Fruit fly (Drosophila melanogaster) whole organism, prepupa: ENCODE measurements around the gene CG9222.

Experiments
- Blimp-1 ChIP-seq: fragments of 200-800 bp; sonication (Bioruptor generic); optimal IDR thresholded peaks from 3 replicates; lab custom pipeline; 2017; ENCODE audit warnings: missing biosample characterization, missing genetic modification characterization, mild to moderate bottlenecking, moderate library complexity, missing genetic modification reagents
- CG10669 ChIP-seq: fragments of 200-800 bp; sonication (Bioruptor generic); optimal IDR thresholded peaks from 3 replicates; lab custom pipeline; 2018; ENCODE audit warnings: missing biosample characterization, mild to moderate bottlenecking, missing genetic modification characterization, moderate library complexity
- CG11762 ChIP-seq: fragments of 200-800 bp; sonication (Bioruptor generic); optimal IDR thresholded peaks from 3 replicates; lab custom pipeline; 2016; ENCODE audit warnings: missing biosample characterization, missing genetic modification characterization; ENCODE audit not compliant: insufficient read depth
- CG11902 ChIP-seq: fragments of 200-800 bp; sonication (Bioruptor generic); optimal IDR thresholded peaks from 3 replicates; lab custom pipeline; 2016; ENCODE audit warnings: missing biosample characterization, missing genetic modification characterization
- CG15336 ChIP-seq: fragments of 200-800 bp; sonication (Bioruptor generic); IDR thresholded peaks from 2 replicates; pipeline ENCODE4 v1.3.6; 2022; ENCODE audit warnings: missing biosample characterization, missing genetic modification characterization
- CG1621 ChIP-seq: fragments of 200-800 bp; sonication (Bioruptor generic); optimal IDR thresholded peaks from 3 replicates; lab custom pipeline; 2018; ENCODE audit warnings: missing biosample characterization, mild to moderate bottlenecking, missing genetic modification characterization
- CG3032 ChIP-seq: fragments of 200-800 bp; optimal IDR thresholded peaks from 2 replicates; lab custom pipeline; 2019; ENCODE audit warnings: missing biosample characterization, mild to moderate bottlenecking, missing genetic modification characterization, moderate library complexity
- CG32006 ChIP-seq: fragments of 200-800 bp; sonication (Bioruptor generic); optimal IDR thresholded peaks from 3 replicates; lab custom pipeline; 2017; ENCODE audit warnings: missing biosample characterization, mild to moderate bottlenecking, missing genetic modification characterization
- CG3919 ChIP-seq: fragments of 200-800 bp; sonication (Bioruptor generic); optimal IDR thresholded peaks from 3 replicates; lab custom pipeline; 2016; ENCODE audit warnings: missing biosample characterization, missing genetic modification characterization
- CG6163 ChIP-seq: fragments of 200-800 bp; sonication (Bioruptor generic); IDR thresholded peaks from 3 replicates; pipeline ENCODE4 v1.3.6; 2022; ENCODE audit warnings: missing biosample characterization, missing genetic modification characterization
- CG6276 ChIP-seq: fragments of 200-800 bp; sonication (Bioruptor generic); optimal IDR thresholded peaks from 2 replicates; lab custom pipeline; 2017; ENCODE audit warnings: missing biosample characterization, mild to moderate bottlenecking, missing genetic modification characterization
- CG6792 ChIP-seq: fragments of 200-800 bp; sonication (Bioruptor generic); optimal IDR thresholded peaks from 3 replicates; lab custom pipeline; 2016; ENCODE audit warnings: missing biosample characterization, missing genetic modification characterization
- CG6808 ChIP-seq: fragments of 200-800 bp; sonication (Bioruptor generic); optimal IDR thresholded peaks from 3 replicates; lab custom pipeline; 2017; ENCODE audit warnings: missing biosample characterization, missing genetic modification characterization, mild to moderate bottlenecking, moderate library complexity, missing genetic modification reagents
- CG6854 ChIP-seq: fragments of 200-800 bp; sonication (Bioruptor generic); optimal IDR thresholded peaks from 2 replicates; lab custom pipeline; 2017; ENCODE audit warnings: missing biosample characterization, mild to moderate bottlenecking, missing genetic modification characterization
- CG7368 ChIP-seq: fragments of 200-800 bp; sonication (Bioruptor generic); optimal IDR thresholded peaks from 3 replicates; lab custom pipeline; 2016; ENCODE audit warnings: missing biosample characterization, missing genetic modification characterization
- CG8119 ChIP-seq: fragments of 200-800 bp; sonication (Bioruptor generic); IDR thresholded peaks from 3 replicates; pipeline ENCODE4 v1.3.6; 2022; ENCODE audit warnings: missing biosample characterization, missing genetic modification characterization
- CG8319 ChIP-seq: fragments of 200-800 bp; sonication (Bioruptor generic); optimal IDR thresholded peaks from 3 replicates; lab custom pipeline; 2016; ENCODE audit warnings: missing biosample characterization, missing genetic modification characterization
- CG8632 ChIP-seq: fragments of 200-800 bp; sonication (Bioruptor generic); optimal IDR thresholded peaks from 3 replicates; lab custom pipeline; 2016; ENCODE audit warnings: missing biosample characterization, missing genetic modification characterization
- CG9139 ChIP-seq: fragments of 200-800 bp; sonication (Bioruptor generic); optimal IDR thresholded peaks from 3 replicates; lab custom pipeline; 2017; ENCODE audit warnings: missing biosample characterization, mild to moderate bottlenecking, missing genetic modification characterization
- Eip75B ChIP-seq: fragments of 200-800 bp; sonication (Bioruptor generic); optimal IDR thresholded peaks from 3 replicates; lab custom pipeline; 2016; ENCODE audit warnings: missing biosample characterization, missing genetic modification characterization
- Eip78C ChIP-seq: fragments of 200-800 bp; sonication (Bioruptor generic); peaks from one replicate; lab custom pipeline; 2016; ENCODE audit warnings: missing biosample characterization, missing genetic modification characterization
- Ets21C ChIP-seq: fragments of 200-800 bp; sonication (Bioruptor generic); optimal IDR thresholded peaks from 3 replicates; lab custom pipeline; 2016; ENCODE audit warnings: missing biosample characterization, missing genetic modification characterization
- Gug ChIP-seq: fragments of 200-800 bp; sonication (Bioruptor generic); IDR thresholded peaks from 2 replicates; pipeline ENCODE4 v1.3.6; 2022; ENCODE audit warnings: missing biosample characterization, missing genetic modification characterization
- Hr4 ChIP-seq: fragments of 200-800 bp; sonication (Bioruptor generic); optimal IDR thresholded peaks from 3 replicates; lab custom pipeline; 2016; ENCODE audit warnings: missing biosample characterization, missing genetic modification characterization
- Lpt ChIP-seq: fragments of 200-800 bp; sonication (Bioruptor generic); optimal IDR thresholded peaks from 3 replicates; lab custom pipeline; 2016; ENCODE audit warnings: missing biosample characterization, missing genetic modification characterization
- Met ChIP-seq: fragments of 200-800 bp; sonication (Bioruptor generic); optimal IDR thresholded peaks from 3 replicates; lab custom pipeline; 2016; ENCODE audit warnings: missing biosample characterization, missing genetic modification characterization
- OdsH ChIP-seq: fragments of 200-800 bp; sonication (Bioruptor generic); optimal IDR thresholded peaks from 3 replicates; lab custom pipeline; 2016; ENCODE audit warnings: missing biosample characterization, missing genetic modification characterization
- Smox ChIP-seq: fragments of 200-800 bp; sonication (Bioruptor generic); optimal IDR thresholded peaks from 3 replicates; lab custom pipeline; 2016; ENCODE audit warnings: missing biosample characterization, missing genetic modification characterization
- Sox102F ChIP-seq: fragments of 200-800 bp; sonication (Bioruptor generic); optimal IDR thresholded peaks from 2 replicates; lab custom pipeline; 2016; ENCODE audit warnings: missing biosample characterization, mild to moderate bottlenecking, missing genetic modification characterization
- Sox14 ChIP-seq: fragments of 200-800 bp; sonication (Bioruptor generic); optimal IDR thresholded peaks from 3 replicates; lab custom pipeline; 2016; ENCODE audit warnings: missing biosample characterization, missing genetic modification characterization
- achi ChIP-seq: fragments of 200-800 bp; sonication (Bioruptor generic); optimal IDR thresholded peaks from 3 replicates; lab custom pipeline; 2016; ENCODE audit warnings: missing biosample characterization, missing genetic modification characterization
- dac ChIP-seq: fragments of 200-800 bp; sonication (Bioruptor generic); optimal IDR thresholded peaks from 2 replicates; lab custom pipeline; 2017; ENCODE audit warnings: missing biosample characterization, mild to moderate bottlenecking, missing genetic modification characterization
- dsx ChIP-seq: fragments of 200-800 bp; optimal IDR thresholded peaks from 3 replicates; lab custom pipeline; 2019; ENCODE audit warnings: missing biosample characterization, mild to moderate bottlenecking, missing genetic modification characterization, moderate library complexity; ENCODE audit not compliant: poor library complexity, severe bottlenecking
- eg ChIP-seq: fragments of 200-800 bp; sonication (Bioruptor generic); IDR thresholded peaks from 3 replicates; pipeline ENCODE4 v1.3.6; 2022; ENCODE audit warnings: missing biosample characterization, missing genetic modification characterization
- esn ChIP-seq: fragments of 200-800 bp; sonication (Bioruptor generic); optimal IDR thresholded peaks from 2 replicates; lab custom pipeline; 2016; ENCODE audit warnings: missing biosample characterization, mild to moderate bottlenecking, missing genetic modification characterization, moderate library complexity
- fd85E ChIP-seq: fragments of 200-800 bp; sonication (Bioruptor generic); optimal IDR thresholded peaks from 3 replicates; lab custom pipeline; 2016; ENCODE audit warnings: missing biosample characterization, missing genetic modification characterization
- fkh ChIP-seq: fragments of 200-800 bp; sonication (Bioruptor generic); optimal IDR thresholded peaks from 3 replicates; lab custom pipeline; 2017; ENCODE audit warnings: missing biosample characterization, mild to moderate bottlenecking, missing genetic modification characterization, moderate library complexity
- lz ChIP-seq: fragments of 200-800 bp; sonication (Bioruptor generic); optimal IDR thresholded peaks from 3 replicates; lab custom pipeline; 2016; ENCODE audit warnings: missing biosample characterization, missing genetic modification characterization
- net ChIP-seq: fragments of 200-800 bp; sonication (Bioruptor generic); optimal IDR thresholded peaks from 3 replicates; lab custom pipeline; 2016; ENCODE audit warnings: missing biosample characterization, missing genetic modification characterization
- salr ChIP-seq, 2 experiments: fragments of 200-800 bp; sonication (Bioruptor generic); optimal IDR thresholded peaks; 3 replicates each; lab custom pipeline; 2016 to 2018; ENCODE audit warnings: missing biosample characterization in 2 of 2, missing genetic modification characterization in 2 of 2, mild to moderate bottlenecking in 1 of 2
- spab ChIP-seq: fragments of 200-800 bp; sonication (Bioruptor generic); optimal IDR thresholded peaks from 2 replicates; lab custom pipeline; 2017; ENCODE audit warnings: missing biosample characterization, mild to moderate bottlenecking, missing genetic modification characterization, missing genetic modification reagents
- ss ChIP-seq, 2 experiments: fragments of 200-800 bp; sonication (Bioruptor generic); optimal IDR thresholded peaks; 2 replicates in 1 of 2; 3 replicates in 1 of 2; lab custom pipeline; 2017 to 2018; ENCODE audit warnings: mild to moderate bottlenecking in 2 of 2, missing biosample characterization in 2 of 2, missing genetic modification characterization in 2 of 2, moderate library complexity in 1 of 2
- svp ChIP-seq: fragments of 200-800 bp; sonication (Bioruptor generic); peaks from one replicate; lab custom pipeline; 2016; ENCODE audit warnings: missing biosample characterization, missing genetic modification characterization
- topi ChIP-seq: fragments of 200-800 bp; sonication (Bioruptor generic); optimal IDR thresholded peaks from 3 replicates; lab custom pipeline; 2016; ENCODE audit warnings: missing biosample characterization, missing genetic modification characterization

The CG9222 gene

DNA sequence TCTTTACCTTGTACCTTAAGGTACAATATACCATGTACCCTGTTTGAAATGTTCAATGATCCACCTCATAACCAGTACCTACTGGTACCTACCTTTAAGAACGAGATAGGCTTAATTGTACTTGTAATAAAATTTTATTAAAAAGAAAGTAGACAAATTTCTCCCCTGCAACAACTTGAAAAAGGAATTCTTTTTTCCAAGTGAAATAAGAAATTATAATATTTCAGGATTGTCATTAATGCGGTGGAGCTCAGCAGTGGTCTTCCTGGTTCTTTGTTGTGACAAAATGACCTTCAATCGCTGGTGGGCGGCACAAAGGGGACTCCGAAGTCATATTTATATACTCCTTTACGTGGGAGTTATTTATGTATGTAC lies 31.6 kb upstream of the CG9222 start:
- TF ChIP-seq CG1621 (tag; lab: Kevin White, UChicago) (no peak), OdsH (GFP tag; lab: Kevin White, UChicago) (no peak), CG15336 (no peak), Eip78C (GFP tag; lab: Kevin White, UChicago) (peak; percentile 63), dsx (no peak), Lpt (GFP tag; lab: Kevin White, UChicago) (no peak), Smox (GFP tag; lab: Kevin White, UChicago) (no peak), Ets21C (GFP tag; lab: Kevin White, UChicago) (no peak), CG3032 (tag; lab: Kevin White, UChicago) (no peak), Sox14 (GFP tag; lab: Kevin White, UChicago) (peak; percentile 54), Gug (GFP tag; lab: Robert Waterston, UW) (no peak), CG6854 (GFP tag; lab: Kevin White, UChicago) (no peak), achi (GFP tag; lab: Kevin White, UChicago) (no peak), CG8319 (no peak), Met (peak; percentile 33)

DNA sequence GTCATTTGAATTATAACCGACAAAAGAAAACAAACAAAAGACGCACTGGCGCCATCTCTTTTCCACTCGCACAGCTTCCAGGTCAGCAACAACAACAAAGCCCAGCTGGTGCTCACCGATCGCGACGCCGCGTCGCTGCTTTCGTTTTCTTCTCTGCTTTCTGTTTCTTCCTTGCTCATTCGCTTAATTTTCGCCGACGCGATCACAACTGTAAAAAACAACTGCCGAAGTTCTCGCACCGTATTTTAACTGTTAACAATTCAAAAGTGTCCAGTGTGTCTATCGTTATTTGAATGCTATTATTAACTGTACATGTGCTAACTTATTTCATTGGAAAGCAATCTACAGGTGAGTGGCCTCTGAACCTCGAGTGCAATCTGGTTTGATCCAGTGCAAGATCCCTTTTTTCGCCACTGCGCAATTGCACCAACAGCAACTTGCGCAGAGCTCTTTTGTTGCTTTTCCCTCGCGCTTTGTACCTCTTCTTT lies 30.6 kb upstream of the CG9222 start, which contains the start of gene stai:
TSS of gene stai (plus strand) at position 176 of the 488 bp plus-strand sequence.
- TF ChIP-seq CG11762 (GFP tag; lab: Kevin White, UChicago), result peak; percentile 12
- TF ChIP-seq topi, result peak; percentile 34
- no peak for TF ChIP-seq Gug (GFP tag; lab: Robert Waterston, UW)
- TF ChIP-seq Blimp-1 (GFP tag; lab: Kevin White, UChicago), result peak; percentile 88
- peak; percentile 51 for TF ChIP-seq CG9139 (GFP tag; lab: Kevin White, UChicago)
- TF ChIP-seq CG15336, result peak; percentile 25; the same call in 1 of the 2 replicates
- no peak for TF ChIP-seq Hr4 (GFP tag; lab: Kevin White, UChicago)
- TF ChIP-seq CG6854 (GFP tag; lab: Kevin White, UChicago), result peak; percentile 68
- peak; percentile 47 for TF ChIP-seq Sox102F (GFP tag; lab: Kevin White, UChicago)
- peak; percentile 21 for TF ChIP-seq dac
- TF ChIP-seq dsx, result peak; percentile 58
- TF ChIP-seq spab (GFP tag; lab: Kevin White, UChicago), result no peak
- TF ChIP-seq CG7368 (GFP tag; lab: Kevin White, UChicago), result peak; percentile 17
- peak; percentile 65 for TF ChIP-seq fkh (GFP tag; lab: Kevin White, UChicago)
- TF ChIP-seq CG10669 (GFP tag; lab: Kevin White, UChicago), result no peak
- peak; percentile 13 for TF ChIP-seq lz (GFP tag; lab: Kevin White, UChicago)
- peak; percentile 41 for TF ChIP-seq net (GFP tag; lab: Kevin White, UChicago)
- TF ChIP-seq CG6276, result peak; percentile 17
- no peak for TF ChIP-seq CG8632
- peak; percentile 42 for TF ChIP-seq Eip75B (GFP tag; lab: Kevin White, UChicago)
- TF ChIP-seq CG6808 (GFP tag; lab: Kevin White, UChicago), result peak; percentile 66
- peak; percentile 59 to 74 for TF ChIP-seq ss (GFP tag; optimal IDR thresholded peaks at IDR 0.05; lab: Kevin White, UChicago)
- no peak for TF ChIP-seq fd85E (GFP tag; lab: Kevin White, UChicago)
- no peak for TF ChIP-seq CG8319
- peak; percentile 15 for TF ChIP-seq achi (GFP tag; lab: Kevin White, UChicago)
- TF ChIP-seq salr (GFP tag; optimal IDR thresholded peaks at IDR 0.05; lab: Kevin White, UChicago), result peak in 1 of 2 experiments; percentile 15
- peak; percentile 45 for TF ChIP-seq esn
- peak; percentile 4 for TF ChIP-seq Lpt (GFP tag; lab: Kevin White, UChicago)
- peak; percentile 54 for TF ChIP-seq eg (GFP tag; lab: Robert Waterston, UW)
- TF ChIP-seq CG11902, result no peak
- peak; percentile 93 for TF ChIP-seq svp (GFP tag; lab: Kevin White, UChicago)
- TF ChIP-seq Sox14 (GFP tag; lab: Kevin White, UChicago), result peak; percentile 56
- TF ChIP-seq CG32006 (GFP tag; lab: Kevin White, UChicago), result peak; percentile 11
- peak; percentile 24 for TF ChIP-seq CG1621 (tag; lab: Kevin White, UChicago)
- peak; percentile 57 for TF ChIP-seq CG3919
- TF ChIP-seq Met, result peak; percentile 17
- TF ChIP-seq Eip78C (GFP tag; lab: Kevin White, UChicago), result peak; percentile 86
- TF ChIP-seq CG6163 (GFP tag; lab: Robert Waterston, UW), result peak; percentile 83; the same call in 2 of the 3 replicates
- no peak for TF ChIP-seq CG6792 (GFP tag; lab: Kevin White, UChicago)
- peak; percentile 39; the same call in 1 of the 3 replicates for TF ChIP-seq CG8119 (GFP tag; lab: Robert Waterston, UW)
- TF ChIP-seq Ets21C (GFP tag; lab: Kevin White, UChicago), result no peak
